Worm (Caenorhabditis elegans): Measurements from ENCODE around the gene tag-241.

Gene tag-241

ce11 chrX:11823704-11824103 is at the start of gene tag-241:
Gene tag-241 (plus strand): TSS chrX:11824004.
- no peak for TF ChIP-seq peb-1 (tag; optimal IDR thresholded peaks at IDR 0.05)
- no peak for TF ChIP-seq snpc-4 (tag; optimal IDR thresholded peaks at IDR 0.05)
- no peak for TF ChIP-seq skn-1 (tag; optimal IDR thresholded peaks at IDR 0.05)
- TF ChIP-seq fos-1 (tag; optimal IDR thresholded peaks at IDR 0.05), result no peak
- no peak for TF ChIP-seq aly-2 (tag; optimal IDR thresholded peaks at IDR 0.05)
- no peak for TF ChIP-seq blmp-1 (tag; optimal IDR thresholded peaks at IDR 0.05; ENCODE audit: insufficient read depth)
- TF ChIP-seq lin-39 (tag; optimal IDR thresholded peaks at IDR 0.05), result no peak
- TF ChIP-seq unc-55 (GFP tag; optimal IDR thresholded peaks at IDR 0.05), result no peak
- no peak for TF ChIP-seq sma-9 (GFP tag; optimal IDR thresholded peaks at IDR 0.05)
- TF ChIP-seq sma-9 (tag; optimal IDR thresholded peaks at IDR 0.05), result no peak
- TF ChIP-seq Y55F3AM.14 (GFP tag; optimal IDR thresholded peaks at IDR 0.05), result no peak
- no peak for TF ChIP-seq nhr-77 (tag; optimal IDR thresholded peaks at IDR 0.05)
- no peak for TF ChIP-seq C34F6.9 (tag; optimal IDR thresholded peaks at IDR 0.05)
- TF ChIP-seq ZK546.5 (tag; optimal IDR thresholded peaks at IDR 0.05), result no peak
- no peak for TF ChIP-seq R02D3.7 (tag; optimal IDR thresholded peaks at IDR 0.05)

- TF ChIP-seq lin-11 (tag; optimal IDR thresholded peaks at IDR 0.05), result no peak
- TF ChIP-seq Y55F3AM.14 (GFP tag; optimal IDR thresholded peaks at IDR 0.05), result no peak
- no peak for TF ChIP-seq unc-55 (GFP tag; optimal IDR thresholded peaks at IDR 0.05)
- TF ChIP-seq nhr-21 (tag; optimal IDR thresholded peaks at IDR 0.05), result no peak
- no peak for TF ChIP-seq peb-1 (tag; optimal IDR thresholded peaks at IDR 0.05)
- no peak for TF ChIP-seq elt-1 (tag; optimal IDR thresholded peaks at IDR 0.05)
- no peak for TF ChIP-seq ama-1 (optimal IDR thresholded peaks at IDR 0.05)
- no peak for TF ChIP-seq dmd-4 (tag; optimal IDR thresholded peaks at IDR 0.05)
- no peak for TF ChIP-seq nhr-129 (tag; optimal IDR thresholded peaks at IDR 0.05)
- TF ChIP-seq sma-3 (GFP tag; optimal IDR thresholded peaks at IDR 0.05), result no peak
- TF ChIP-seq ztf-11 (tag; optimal IDR thresholded peaks at IDR 0.05), result no peak
- TF ChIP-seq nhr-23 (tag; optimal IDR thresholded peaks at IDR 0.05), result no peak
- no peak for TF ChIP-seq gmeb-1 (tag; optimal IDR thresholded peaks at IDR 0.05)
- TF ChIP-seq sem-4 (tag; optimal IDR thresholded peaks at IDR 0.05), result no peak
- TF ChIP-seq R02D3.7 (tag; optimal IDR thresholded peaks at IDR 0.05), result no peak
- no peak for TF ChIP-seq nhr-237 (tag; optimal IDR thresholded peaks at IDR 0.05)
- TF ChIP-seq C34F6.9 (tag; optimal IDR thresholded peaks at IDR 0.05), result no peak
- TF ChIP-seq ZK546.5 (tag; optimal IDR thresholded peaks at IDR 0.05), result no peak
These were observed 39.6 kb upstream of the tag-241 start, which contains the start of gene Y102F5A.1 for ce11 chrX:11784230-11784629. Gene Y102F5A.1 (minus strand): TSS chrX:11784330.

ce11 chrX:11790600-11790999 is 33.2 kb upstream of the tag-241 start:
- TF ChIP-seq fos-1 (tag; optimal IDR thresholded peaks at IDR 0.05) (peak; percentile 79), ama-1 (optimal IDR thresholded peaks at IDR 0.05) (no peak), nhr-129 (tag; optimal IDR thresholded peaks at IDR 0.05) (peak; percentile 10), F13H6.1 (tag; optimal IDR thresholded peaks at IDR 0.05) (peak; percentile 0), elt-1 (tag; optimal IDR thresholded peaks at IDR 0.05) (no peak), alr-1 (tag; optimal IDR thresholded peaks at IDR 0.05) (no peak), crh-2 (tag; optimal IDR thresholded peaks at IDR 0.05) (peak; percentile 15), ztf-4 (tag; optimal IDR thresholded peaks at IDR 0.05) (no peak), sma-9 (GFP tag; optimal IDR thresholded peaks at IDR 0.05) (peak; percentile 36), sma-9 (tag; optimal IDR thresholded peaks at IDR 0.05) (no peak), sma-3 (GFP tag; optimal IDR thresholded peaks at IDR 0.05) (peak; percentile 25)

- peak; percentile 50 for TF ChIP-seq sma-3 (GFP tag; optimal IDR thresholded peaks at IDR 0.05)
- peak in 1 of 2 experiments; percentile 40 for TF ChIP-seq lsy-2 (tag; optimal IDR thresholded peaks at IDR 0.05)
- peak; percentile 73 for TF ChIP-seq unc-55 (GFP tag; optimal IDR thresholded peaks at IDR 0.05)
- TF ChIP-seq elt-1 (tag; optimal IDR thresholded peaks at IDR 0.05), result no peak
- no peak for TF ChIP-seq mdl-1 (tag; optimal IDR thresholded peaks at IDR 0.05)
- peak; percentile 38 for TF ChIP-seq nhr-6 (tag; optimal IDR thresholded peaks at IDR 0.05)
- peak; percentile 20 for TF ChIP-seq ama-1 (optimal IDR thresholded peaks at IDR 0.05)
- TF ChIP-seq nhr-21 (tag; optimal IDR thresholded peaks at IDR 0.05), result no peak
- no peak for TF ChIP-seq Y55F3AM.14 (GFP tag; optimal IDR thresholded peaks at IDR 0.05)
- TF ChIP-seq F13H6.1 (tag; optimal IDR thresholded peaks at IDR 0.05), result peak; percentile 71
- no peak for TF ChIP-seq dmd-4 (tag; optimal IDR thresholded peaks at IDR 0.05)
- no peak for TF ChIP-seq R02D3.7 (tag; optimal IDR thresholded peaks at IDR 0.05)
- peak; percentile 93 for TF ChIP-seq fos-1 (tag; optimal IDR thresholded peaks at IDR 0.05)
- peak; percentile 27 for TF ChIP-seq sma-9 (GFP tag; optimal IDR thresholded peaks at IDR 0.05)
- TF ChIP-seq sma-9 (tag; optimal IDR thresholded peaks at IDR 0.05), result no peak
- TF ChIP-seq nhr-10 (tag; optimal IDR thresholded peaks at IDR 0.05), result no peak
- TF ChIP-seq C34F6.9 (tag; optimal IDR thresholded peaks at IDR 0.05), result peak; percentile 23
- no peak for TF ChIP-seq ZK546.5 (tag; optimal IDR thresholded peaks at IDR 0.05)
- peak; percentile 40 for TF ChIP-seq nhr-129 (tag; optimal IDR thresholded peaks at IDR 0.05)
These were observed 32.2 kb upstream of the tag-241 start for ce11 chrX:11791364-11792221.

All from whole organism, L2 larva.